Fruit fly (Drosophila melanogaster) whole organism, wandering third instar larva: ENCODE measurements around the gene Pmi.

Experiments
- CrebA ChIP-seq: fragments of 200-800 bp; sonication (Bioruptor generic); optimal IDR thresholded peaks from 2 replicates; lab custom pipeline; 2016; ENCODE audit warnings: missing biosample characterization, mild to moderate bottlenecking, missing genetic modification characterization, borderline replicate concordance
- jim ChIP-seq: fragments of 175-275, 200-325 bp; sonication (Bioruptor generic); optimal IDR thresholded peaks from 2 replicates; lab custom pipeline; 2016; ENCODE audit warnings: missing biosample characterization, mild to moderate bottlenecking, missing genetic modification characterization
- lola ChIP-seq: fragments of >200 bp; optimal IDR thresholded peaks from 2 replicates; lab custom pipeline; 2017; ENCODE audit warnings: missing biosample characterization, missing genetic modification characterization
- sv ChIP-seq: fragments of 200-800 bp; sonication (Bioruptor generic); optimal IDR thresholded peaks from 3 replicates; lab custom pipeline; 2016; ENCODE audit warnings: missing biosample characterization, missing genetic modification characterization
- tai ChIP-seq: sonication (Bioruptor generic); optimal IDR thresholded peaks from 2 replicates; lab custom pipeline; 2016; ENCODE audit warnings: missing biosample characterization, missing genetic modification characterization

- no peak for TF ChIP-seq lola (GFP tag; lab: Kevin White, UChicago)
- no peak for TF ChIP-seq sv (GFP tag; lab: Kevin White, UChicago)
- no peak for TF ChIP-seq tai (GFP tag; lab: Kevin White, UChicago)
- no peak for TF ChIP-seq CrebA (GFP tag; lab: Kevin White, UChicago)
- TF ChIP-seq jim (GFP tag; lab: Kevin White, UChicago), result no peak
These were observed 53.9 kb downstream of the Pmi start for dm6 chr3L:5833761-5834160.
